Worm (Caenorhabditis elegans) whole organism, L1 larva: ENCODE results near the gene F19G12.1.
"Not testable (repeated sequence)": the region's sequence is repeated elsewhere in the genome, so short reads cannot be mapped to it uniquely, and the experiment has no call there.

ENCODE experiments used
- C04F5.9 ChIP-seq: sonication (generic microtip); optimal IDR thresholded peaks from 2 replicates; lab custom pipeline; 2016; ENCODE audit warnings: missing genetic modification characterization, missing compliant biosample characterization
- Y116A8C.19 ChIP-seq: sonication (generic microtip); optimal IDR thresholded peaks from 2 replicates; lab custom pipeline; 2016; ENCODE audit warnings: missing compliant biosample characterization, missing genetic modification characterization, borderline replicate concordance
- blmp-1 ChIP-seq: fragments of 150-350 bp; optimal IDR thresholded peaks from 2 replicates; lab custom pipeline; 2014; ENCODE audit warnings: missing biosample characterization, missing genetic modification characterization
- ceh-8 ChIP-seq: fragments of 200-800 bp; sonication (Bioruptor generic); optimal IDR thresholded peaks from 2 replicates; lab custom pipeline; 2018; ENCODE audit warnings: mild to moderate bottlenecking, missing genetic modification characterization, moderate library complexity, missing compliant biosample characterization
- ceh-82 ChIP-seq, 3 experiments: fragments of 150-350 bp in 1 of 3; sonication (generic microtip) in 2 of 3; optimal IDR thresholded peaks; 2 replicates each; lab custom pipeline; 2014 to 2017; ENCODE audit warnings: missing biosample characterization in 3 of 3, missing genetic modification characterization in 3 of 3
- ces-1 ChIP-seq: fragments of 150-350 bp; optimal IDR thresholded peaks from 2 replicates; lab custom pipeline; 2014; ENCODE audit warnings: missing biosample characterization, missing genetic modification reagents, missing genetic modification characterization
- elt-2 ChIP-seq: sonication (generic microtip); optimal IDR thresholded peaks from 2 replicates; lab custom pipeline; 2016; ENCODE audit warnings: missing genetic modification characterization, mild to moderate bottlenecking, inconsistent platforms, missing compliant biosample characterization, missing genetic modification reagents
- fkh-10 ChIP-seq: sonication (generic microtip); optimal IDR thresholded peaks from 2 replicates; lab custom pipeline; 2017; ENCODE audit warnings: missing biosample characterization, missing genetic modification reagents, missing genetic modification characterization
- fkh-4 ChIP-seq: sonication (generic microtip); optimal IDR thresholded peaks from 2 replicates; lab custom pipeline; 2016; ENCODE audit warnings: missing compliant biosample characterization, missing genetic modification characterization, borderline replicate concordance
- hpl-2 ChIP-seq: fragments of 150-350 bp; optimal IDR thresholded peaks from 2 replicates; lab custom pipeline; 2014; ENCODE audit warnings: missing biosample characterization, missing genetic modification reagents, missing genetic modification characterization
- irx-1 ChIP-seq: sonication (generic microtip); optimal IDR thresholded peaks from 2 replicates; lab custom pipeline; 2016; ENCODE audit warnings: missing genetic modification characterization, missing compliant biosample characterization
- isw-1 ChIP-seq: fragments of 200-800 bp; sonication (Bioruptor generic); IDR thresholded peaks from 2 replicates; pipeline ENCODE4 v1.3.6; 2022; ENCODE audit warnings: missing genetic modification characterization, missing compliant biosample characterization
- lin-15B ChIP-seq: fragments of 150-350 bp; sonication (generic microtip); optimal IDR thresholded peaks from 3 replicates; lab custom pipeline; 2014; ENCODE audit warnings: missing biosample characterization, missing genetic modification characterization
- lin-35 ChIP-seq, 2 experiments: fragments of 150-350 bp; optimal IDR thresholded peaks; 2 replicates each; lab custom pipeline; 2014; ENCODE audit warnings: missing biosample characterization in 2 of 2, missing genetic modification characterization in 2 of 2, missing genetic modification reagents in 2 of 2
- lsy-2 ChIP-seq, 2 experiments: fragments of 150-350 bp; optimal IDR thresholded peaks; 2 replicates each; lab custom pipeline; 2014; ENCODE audit warnings: missing biosample characterization in 2 of 2, missing genetic modification characterization in 2 of 2
- nhr-11 ChIP-seq: fragments of 150-350 bp; optimal IDR thresholded peaks from 2 replicates; lab custom pipeline; 2014; ENCODE audit warnings: missing biosample characterization, missing genetic modification characterization
- nhr-237 ChIP-seq: fragments of 150-350 bp; optimal IDR thresholded peaks from 2 replicates; lab custom pipeline; 2014; ENCODE audit warnings: missing biosample characterization, missing genetic modification characterization
- nhr-76 ChIP-seq: sonication (generic microtip); optimal IDR thresholded peaks from 2 replicates; lab custom pipeline; 2017; ENCODE audit warnings: missing biosample characterization, missing genetic modification characterization
- nhr-85 ChIP-seq: sonication (generic microtip); peaks from one replicate; lab custom pipeline; 2016; ENCODE audit warnings: missing genetic modification characterization, inconsistent platforms, missing compliant biosample characterization
- sox-4 ChIP-seq: sonication (generic microtip); optimal IDR thresholded peaks from 2 replicates; lab custom pipeline; 2016; ENCODE audit warnings: missing genetic modification characterization, missing compliant biosample characterization
- sptf-1 ChIP-seq: fragments of 150-350 bp; optimal IDR thresholded peaks from 2 replicates; lab custom pipeline; 2014; ENCODE audit warnings: missing biosample characterization, missing genetic modification characterization
- tbx-2 ChIP-seq: sonication (generic microtip); optimal IDR thresholded peaks from 2 replicates; lab custom pipeline; 2016; ENCODE audit warnings: missing genetic modification characterization, missing compliant biosample characterization
- unc-30 ChIP-seq: sonication (generic microtip); optimal IDR thresholded peaks from 2 replicates; lab custom pipeline; 2017; ENCODE audit warnings: missing biosample characterization, missing genetic modification characterization
- unc-62 ChIP-seq: fragments of 150-350 bp; optimal IDR thresholded peaks from 2 replicates; lab custom pipeline; 2014; ENCODE audit warnings: missing biosample characterization, missing genetic modification reagents, missing genetic modification characterization
- vab-15 ChIP-seq: sonication (generic microtip); optimal IDR thresholded peaks from 2 replicates; lab custom pipeline; 2017; ENCODE audit warnings: missing genotype, mild to moderate bottlenecking, missing genetic modification characterization, missing compliant biosample characterization
- zag-1 ChIP-seq: fragments of 150-350 bp; optimal IDR thresholded peaks from 2 replicates; lab custom pipeline; 2014; ENCODE audit warnings: missing biosample characterization, missing genetic modification characterization
- ztf-4 ChIP-seq: fragments of 150-350 bp; optimal IDR thresholded peaks from 2 replicates; lab custom pipeline; 2014; ENCODE audit warnings: missing biosample characterization, missing genetic modification characterization

The F19G12.1 gene

DNA sequence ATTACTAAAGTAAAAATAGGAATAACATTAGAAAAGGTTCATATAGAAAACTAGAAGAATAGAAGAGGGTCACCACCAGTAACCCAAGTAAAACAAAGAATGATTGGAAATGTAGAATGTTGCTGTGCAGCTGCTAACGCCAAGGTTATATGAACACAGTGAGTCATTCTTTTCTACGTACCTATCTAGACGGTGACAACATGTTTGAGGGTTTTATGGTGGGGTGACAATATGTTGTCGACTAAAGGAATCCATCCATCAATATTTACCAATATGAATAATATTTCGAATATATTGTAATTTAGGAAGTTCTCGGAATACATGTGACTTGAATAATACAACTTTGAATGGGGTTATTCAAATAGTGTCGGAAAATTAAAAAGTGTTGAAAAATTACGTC is 29.5 kb upstream of the F19G12.1 start, which contains the start of gene ZK402.5:
Gene ZK402.5 (minus strand): TSS at position 101 of the 400 bp plus-strand sequence.
- TF ChIP-seq lin-15B (tag; lab: Kevin White, UChicago), result no peak
- no peak for TF ChIP-seq C04F5.9 (tag; lab: Kevin White, UChicago)
- no peak for TF ChIP-seq nhr-76
- TF ChIP-seq nhr-11 (tag; lab: Kevin White, UChicago), result no peak
- no peak for TF ChIP-seq sptf-1 (tag; lab: Kevin White, UChicago)
- TF ChIP-seq ceh-82 (tag; optimal IDR thresholded peaks at IDR 0.05; lab: Kevin White, UChicago), result no peak
- no peak for TF ChIP-seq tbx-2 (tag; lab: Kevin White, UChicago)
- TF ChIP-seq fkh-10, result no peak
- no peak for TF ChIP-seq ztf-4 (tag; lab: Kevin White, UChicago)

DNA sequence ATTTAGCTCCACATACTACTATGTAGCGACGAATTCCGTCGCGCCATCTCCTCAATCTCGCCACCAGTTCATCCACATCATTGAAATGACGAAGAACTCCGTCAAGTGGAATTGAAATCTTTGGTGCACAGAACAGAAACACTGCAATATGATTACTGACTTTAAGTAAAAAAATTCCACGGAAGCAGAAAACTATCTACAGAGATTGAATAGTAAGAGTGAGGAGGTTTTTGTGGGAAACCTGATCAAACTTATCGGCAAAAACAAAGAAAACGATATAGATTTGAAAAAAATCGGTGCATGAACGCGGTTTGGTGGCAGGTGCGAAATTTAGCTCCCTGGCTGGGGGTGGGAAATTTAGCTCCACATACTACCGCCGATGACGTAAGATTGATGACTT is 27.4 kb upstream of the F19G12.1 start, which contains the start of gene ZK402.2:
Gene ZK402.2 (plus strand): TSS at position 301 of the 400 bp plus-strand sequence.
- not testable (repeated sequence) for TF ChIP-seq hpl-2; isw-1; lsy-2 (tag; optimal IDR thresholded peaks at IDR 0.05; lab: Kevin White, UChicago)

DNA sequence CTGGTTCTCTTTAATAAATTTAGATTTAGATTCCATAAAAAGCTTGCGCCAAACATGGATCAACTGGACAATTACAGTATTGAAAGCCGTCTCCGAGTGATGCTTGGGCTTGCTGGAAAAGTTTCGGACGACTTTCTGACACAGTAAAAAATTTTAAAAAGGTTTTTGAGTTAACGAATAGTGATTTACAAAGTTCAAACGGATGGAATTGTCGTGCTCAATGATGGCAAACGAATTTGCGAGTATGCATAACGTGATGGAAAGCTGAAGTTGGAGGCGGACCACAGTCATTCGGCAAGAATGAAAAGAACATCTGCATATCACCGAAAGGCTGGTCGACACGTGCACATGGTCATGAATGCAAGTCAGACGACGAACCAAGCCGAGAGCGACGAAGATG is 26.8 kb upstream of the F19G12.1 start, which contains the start of gene ZK402.1:
Gene ZK402.1 (plus strand): TSS at position 301 of the 400 bp plus-strand sequence.
- not testable (repeated sequence) for TF ChIP-seq unc-62 (GFP tag; lab: Kevin White, UChicago); sptf-1 (tag; lab: Kevin White, UChicago); blmp-1 (tag; lab: Kevin White, UChicago)

DNA sequence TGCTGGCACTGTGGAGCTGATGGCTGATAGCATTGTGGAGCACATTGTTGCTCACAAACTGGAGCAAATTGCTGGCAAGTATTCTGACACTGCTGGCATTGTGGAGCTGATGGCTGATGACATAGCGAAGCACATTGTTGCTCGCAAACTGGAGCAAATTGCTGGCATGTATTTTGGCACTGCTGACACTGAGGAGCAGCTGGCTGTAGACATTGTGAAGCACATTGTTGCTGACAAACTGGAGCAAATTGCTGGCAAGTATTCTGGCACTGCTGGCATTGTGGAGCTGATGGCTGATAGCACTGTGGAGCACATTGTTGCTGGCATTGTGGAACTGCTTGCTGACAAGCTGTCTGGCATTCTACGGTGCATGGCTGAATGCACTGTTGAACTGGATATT is 21.6 kb upstream of the F19G12.1 start:
- TF ChIP-seq vab-15 (tag; lab: Kevin White, UChicago) (no peak), zag-1 (tag; lab: Kevin White, UChicago) (no peak), blmp-1 (tag; lab: Kevin White, UChicago) (no peak), ceh-8 (GFP tag; lab: Kevin White, UChicago) (no peak), nhr-11 (tag; lab: Kevin White, UChicago) (no peak), fkh-4 (no peak), sox-4 (tag; lab: Kevin White, UChicago) (no peak), irx-1 (tag; lab: Kevin White, UChicago) (no peak), nhr-237 (tag; lab: Kevin White, UChicago) (no peak)

DNA sequence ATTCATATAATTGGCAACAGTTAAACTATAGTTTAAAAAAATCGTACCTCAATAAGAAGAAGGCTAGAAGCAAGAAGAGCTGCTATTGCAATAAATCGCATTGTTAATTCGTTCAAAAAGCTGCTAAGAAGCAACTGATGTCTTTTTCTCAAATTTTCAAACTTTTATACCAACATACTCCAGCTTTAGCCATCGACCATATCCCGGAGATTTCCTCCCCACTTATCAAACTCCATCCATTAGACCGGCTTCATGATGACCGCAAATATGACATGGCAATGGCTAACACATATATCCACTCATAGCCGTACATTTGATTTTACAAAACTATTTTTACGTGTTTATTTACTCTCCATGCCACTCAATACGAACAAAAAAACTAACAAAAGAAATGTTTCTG is 20.3 kb upstream of the F19G12.1 start, which contains the start of gene abu-2:
Gene abu-2 (minus strand): TSS at position 101 of the 400 bp plus-strand sequence.
- TF ChIP-seq ces-1, result no peak
- TF ChIP-seq, all 84 proteins: peak for 0

DNA sequence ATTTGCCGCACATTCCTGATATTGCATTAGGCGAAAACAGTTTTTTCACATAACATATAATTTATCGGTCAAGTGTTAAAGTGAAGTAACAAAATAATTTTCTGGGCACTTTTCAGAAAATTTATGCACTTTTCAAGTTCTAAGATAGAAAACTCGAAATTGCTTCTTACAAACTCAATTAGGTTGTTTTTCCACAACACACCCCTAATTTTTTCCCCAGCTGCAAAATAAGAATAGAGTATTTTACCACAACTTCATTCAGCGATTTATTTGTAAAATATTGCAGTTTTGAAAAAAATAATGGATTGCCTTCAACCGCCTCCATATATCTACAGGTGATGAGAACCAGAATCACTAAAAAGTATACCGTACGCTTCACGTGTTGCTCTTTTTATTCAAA is 18.0 kb upstream of the F19G12.1 start, which contains the start of gene srh-19:
Gene srh-19 (plus strand): TSS at position 301 of the 400 bp plus-strand sequence.
- no peak for TF ChIP-seq Y116A8C.19
- no peak for TF ChIP-seq isw-1
- TF ChIP-seq irx-1 (tag; lab: Kevin White, UChicago), result no peak

DNA sequence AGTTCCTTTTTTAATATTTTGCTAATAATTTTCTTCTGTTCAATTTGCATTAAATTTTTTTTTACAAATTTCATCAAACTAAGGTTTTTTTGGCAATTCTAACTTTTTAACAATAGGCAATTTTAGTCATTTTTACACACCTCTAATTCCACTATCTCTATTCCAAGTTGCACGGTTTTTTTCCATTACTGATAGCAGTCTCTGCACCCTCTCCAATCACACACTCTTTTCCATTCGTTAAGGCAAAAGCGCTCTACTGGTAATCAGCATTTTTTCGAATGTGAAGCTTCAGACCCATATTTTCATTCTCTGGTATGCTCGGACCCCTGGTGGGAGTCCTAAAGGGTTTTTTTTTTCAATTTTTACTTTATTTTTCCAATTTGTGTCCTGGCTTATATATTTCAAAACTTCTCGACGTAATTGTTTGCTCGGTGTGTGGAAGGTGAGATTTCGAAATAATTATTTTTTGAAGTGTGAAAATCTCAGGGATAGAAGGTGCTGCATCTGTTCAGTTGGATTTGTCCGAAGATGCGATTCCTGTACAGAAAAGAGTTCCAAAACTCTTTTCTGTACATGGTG is 13.9 kb upstream of the F19G12.1 start, which contains the start of the genes F19G12.4 and F19G12.8:
Gene F19G12.4 (plus strand): TSS at position 529 of the 579 bp plus-strand sequence.
Gene F19G12.8 (plus strand): TSS at position 545 of the 579 bp plus-strand sequence.
- TF ChIP-seq nhr-85 (tag; lab: Kevin White, UChicago) (peak; percentile 20), elt-2 (peak; percentile 12), unc-30 (no peak), lin-35 (GFP tag; optimal IDR thresholded peaks at IDR 0.05; lab: Kevin White, UChicago) (peak in 1 of 2 experiments; percentile 1)
- TF ChIP-seq, all 84 proteins: peak for 3
